Worm (Caenorhabditis elegans) whole organism, L4 larva: ENCODE data around the gene T20F7.3.

Experiments
- D1046.2 ChIP-seq: fragments of 200-800 bp; sonication (Bioruptor generic); IDR thresholded peaks from 2 replicates; pipeline ENCODE4 v1.3.6; 2022; ENCODE audit warnings: missing genetic modification characterization, missing compliant biosample characterization
- F37D6.2 ChIP-seq: sonication (generic microtip); optimal IDR thresholded peaks from 2 replicates; lab custom pipeline; 2016; ENCODE audit warnings: mild to moderate bottlenecking, missing genetic modification characterization, missing compliant biosample characterization
- F44E2.7 ChIP-seq: fragments of 200-800 bp; sonication (Bioruptor generic); IDR thresholded peaks from 2 replicates; pipeline ENCODE4 v2.1.2; 2022; ENCODE audit warnings: missing genetic modification characterization, missing compliant biosample characterization
- F49E8.2 ChIP-seq: sonication (generic microtip); optimal IDR thresholded peaks from 2 replicates; lab custom pipeline; 2016; ENCODE audit warnings: missing compliant biosample characterization, mild to moderate bottlenecking, missing genetic modification characterization, borderline replicate concordance
- R02D3.7 ChIP-seq: fragments of 150-350 bp; sonication (generic microtip); optimal IDR thresholded peaks from 3 replicates; lab custom pipeline; 2014; ENCODE audit warnings: missing biosample characterization, missing genetic modification characterization
- aha-1 ChIP-seq: fragments of 150-350 bp; peaks from one replicate; lab custom pipeline; 2014; ENCODE audit warnings: missing biosample characterization, missing genetic modification characterization
- aly-2 ChIP-seq: sonication (generic microtip); optimal IDR thresholded peaks from 2 replicates; lab custom pipeline; 2018; ENCODE audit warnings: missing biosample characterization, missing genetic modification characterization
- ama-1 ChIP-seq: fragments of 150-350 bp; optimal IDR thresholded peaks from 2 replicates; lab custom pipeline; 2014; ENCODE audit warnings: inconsistent platforms, mixed read lengths
- ceh-20 ChIP-seq: fragments of 200-800 bp; sonication (Bioruptor generic); IDR thresholded peaks from 2 replicates; pipeline ENCODE4 v1.3.6; 2022; ENCODE audit warnings: missing genetic modification reagents, missing genetic modification characterization, missing compliant biosample characterization
- ceh-28 ChIP-seq: fragments of 150-350 bp; optimal IDR thresholded peaks from 2 replicates; lab custom pipeline; 2014; ENCODE audit warnings: missing biosample characterization, missing genetic modification reagents, missing genetic modification characterization
- ceh-44 ChIP-seq: fragments of 200-800 bp; sonication (Bioruptor generic); IDR thresholded peaks from 2 replicates; pipeline ENCODE4 v1.3.6; 2022; ENCODE audit warnings: missing genetic modification reagents, missing genetic modification characterization, missing compliant biosample characterization
- ceh-62 ChIP-seq: sonication (generic microtip); optimal IDR thresholded peaks from 2 replicates; lab custom pipeline; 2017; ENCODE audit warnings: missing biosample characterization, missing genetic modification characterization
- daf-16 ChIP-seq, 3 experiments: sonication (generic microtip); optimal IDR thresholded peaks; 2 replicates each; lab custom pipeline; 2016 to 2017; ENCODE audit warnings: missing genetic modification characterization in 3 of 3, missing genetic modification reagents in 3 of 3, mild to moderate bottlenecking in 2 of 3, missing compliant biosample characterization in 2 of 3, missing biosample characterization in 1 of 3, moderate library complexity in 1 of 3
- daf-19 ChIP-seq: fragments of 200-800 bp; sonication (Bioruptor generic); conservative IDR thresholded peaks from 2 replicates; pipeline ENCODE4 v1.3.6; 2022; ENCODE audit warnings: missing genetic modification characterization, missing compliant biosample characterization
- dmd-6 ChIP-seq: fragments of 200-800 bp; sonication (Bioruptor generic); IDR thresholded peaks from 2 replicates; pipeline ENCODE4 v1.3.6; 2022; ENCODE audit warnings: missing genetic modification reagents, missing genetic modification characterization, missing compliant biosample characterization
- dve-1 ChIP-seq: sonication (generic microtip); optimal IDR thresholded peaks from 2 replicates; lab custom pipeline; 2017; ENCODE audit warnings: antibody characterized with exemption, mild to moderate bottlenecking, missing genetic modification characterization, missing compliant biosample characterization; ENCODE audit not compliant: insufficient read depth
- egl-27 ChIP-seq: sonication (generic microtip); optimal IDR thresholded peaks from 3 replicates; lab custom pipeline; 2017; ENCODE audit warnings: missing biosample characterization, missing genetic modification reagents, missing genetic modification characterization
- egl-43 ChIP-seq: fragments of 200-800 bp; sonication (Bioruptor generic); IDR thresholded peaks from 2 replicates; pipeline ENCODE4 v1.3.6; 2022; ENCODE audit warnings: missing genetic modification reagents, missing genetic modification characterization, missing compliant biosample characterization
- fkh-10 ChIP-seq: fragments of 150-350 bp; optimal IDR thresholded peaks from 2 replicates; lab custom pipeline; 2014; ENCODE audit warnings: missing biosample characterization, missing genetic modification reagents, missing genetic modification characterization
- gei-8 ChIP-seq: fragments of 200-800 bp; sonication (Bioruptor generic); optimal IDR thresholded peaks from 2 replicates; lab custom pipeline; 2018; ENCODE audit warnings: mild to moderate bottlenecking, missing genetic modification characterization, missing compliant biosample characterization
- hlh-30 ChIP-seq: sonication (generic microtip); optimal IDR thresholded peaks from 2 replicates; lab custom pipeline; 2017; ENCODE audit warnings: antibody characterized with exemption, mild to moderate bottlenecking, missing genetic modification characterization, missing compliant biosample characterization; ENCODE audit not compliant: insufficient read depth
- hmg-1.1 ChIP-seq: fragments of 200-800 bp; sonication (Bioruptor generic); IDR thresholded peaks from 2 replicates; pipeline ENCODE4 v1.3.6; 2022; ENCODE audit warnings: missing genetic modification reagents, missing genetic modification characterization, missing compliant biosample characterization
- lin-13 ChIP-seq: fragments of 150-350 bp; optimal IDR thresholded peaks from 2 replicates; lab custom pipeline; 2014; ENCODE audit warnings: missing biosample characterization, missing genetic modification reagents, missing genetic modification characterization
- lin-15B ChIP-seq: fragments of 150-350 bp; sonication (generic microtip); optimal IDR thresholded peaks from 3 replicates; lab custom pipeline; 2014; ENCODE audit warnings: missing biosample characterization, missing genetic modification characterization
- lin-38 ChIP-seq: fragments of 200-800 bp; sonication (Bioruptor generic); IDR thresholded peaks from 2 replicates; pipeline ENCODE4 v1.3.6; 2022; ENCODE audit warnings: missing genetic modification reagents, missing genetic modification characterization, missing compliant biosample characterization
- lsy-2 ChIP-seq, 2 experiments: fragments of 150-350 bp in 1 of 2; sonication (generic microtip) in 1 of 2; optimal IDR thresholded peaks; 2 replicates each; lab custom pipeline; 2014 to 2017; ENCODE audit warnings: missing biosample characterization in 2 of 2, missing genetic modification characterization in 2 of 2
- madf-9 ChIP-seq: fragments of 200-800 bp; sonication (Bioruptor generic); conservative IDR thresholded peaks from 2 replicates; pipeline ENCODE4 v1.3.6; 2022; ENCODE audit warnings: missing genetic modification reagents, missing genetic modification characterization, missing compliant biosample characterization
- mdl-1 ChIP-seq, 2 experiments: fragments of 150-350 bp in 1 of 2; sonication (generic microtip) in 1 of 2; optimal IDR thresholded peaks; 2 replicates each; lab custom pipeline; 2014 to 2017; ENCODE audit warnings: missing biosample characterization in 2 of 2, missing genetic modification characterization in 2 of 2
- mdt-29 ChIP-seq: fragments of 200-800 bp; sonication (Bioruptor generic); IDR thresholded peaks from 2 replicates; pipeline ENCODE4 v1.3.6; 2022; ENCODE audit warnings: missing genetic modification reagents, missing genetic modification characterization, missing compliant biosample characterization
- nhr-10 ChIP-seq: fragments of 150-350 bp; optimal IDR thresholded peaks from 2 replicates; lab custom pipeline; 2014; ENCODE audit warnings: missing biosample characterization, missing genetic modification characterization
- nhr-102 ChIP-seq: sonication (generic microtip); optimal IDR thresholded peaks from 2 replicates; lab custom pipeline; 2016; ENCODE audit warnings: mild to moderate bottlenecking, missing genetic modification characterization, moderate library complexity, missing compliant biosample characterization
- nhr-111 ChIP-seq: fragments of 200-800 bp; sonication (Bioruptor generic); optimal IDR thresholded peaks from 2 replicates; lab custom pipeline; 2018; ENCODE audit warnings: mild to moderate bottlenecking, missing genetic modification characterization, missing compliant biosample characterization
- nhr-237 ChIP-seq: sonication (generic microtip); optimal IDR thresholded peaks from 2 replicates; lab custom pipeline; 2017; ENCODE audit warnings: missing biosample characterization, missing genetic modification characterization
- nhr-41 ChIP-seq: fragments of 200-800 bp; sonication (Bioruptor generic); IDR thresholded peaks from 2 replicates; pipeline ENCODE4 v1.3.6; 2022; ENCODE audit warnings: missing genetic modification reagents, missing genetic modification characterization, missing compliant biosample characterization
- php-3 ChIP-seq: fragments of 200-800 bp; sonication (Bioruptor generic); IDR thresholded peaks from 2 replicates; pipeline ENCODE4 v1.3.6; 2022; ENCODE audit warnings: missing genetic modification reagents, missing genetic modification characterization, missing compliant biosample characterization
- pqm-1 ChIP-seq: sonication (generic microtip); optimal IDR thresholded peaks from 2 replicates; lab custom pipeline; 2017; ENCODE audit warnings: missing biosample characterization, missing genetic modification characterization
- sdz-12 ChIP-seq: fragments of 200-800 bp; sonication (Bioruptor generic); optimal IDR thresholded peaks from 2 replicates; lab custom pipeline; 2018; ENCODE audit warnings: mild to moderate bottlenecking, missing genetic modification characterization, missing compliant biosample characterization
- skn-1 ChIP-seq: fragments of 150-350 bp; optimal IDR thresholded peaks from 2 replicates; lab custom pipeline; 2014; ENCODE audit warnings: missing biosample characterization, missing genetic modification characterization
- snpc-1.2 ChIP-seq: fragments of 200-800 bp; sonication (Bioruptor generic); IDR thresholded peaks from 2 replicates; pipeline ENCODE4 v1.3.6; 2022; ENCODE audit warnings: missing genetic modification reagents, missing genetic modification characterization, missing compliant biosample characterization
- spr-3 ChIP-seq: fragments of 200-800 bp; sonication (Bioruptor generic); optimal IDR thresholded peaks from 2 replicates; lab custom pipeline; 2018; ENCODE audit warnings: mild to moderate bottlenecking, missing genetic modification characterization, missing compliant biosample characterization
- tra-1 ChIP-seq: fragments of 200-800 bp; sonication (Bioruptor generic); IDR thresholded peaks from 2 replicates; pipeline ENCODE4 v1.3.6; 2022; ENCODE audit warnings: missing genetic modification reagents, missing genetic modification characterization, missing compliant biosample characterization
- unc-130 ChIP-seq: sonication (generic microtip); optimal IDR thresholded peaks from 2 replicates; lab custom pipeline; 2016; ENCODE audit warnings: missing genetic modification reagents, missing genetic modification characterization, missing compliant biosample characterization
- unc-39 ChIP-seq: sonication (generic microtip); optimal IDR thresholded peaks from 2 replicates; lab custom pipeline; 2017; ENCODE audit warnings: missing biosample characterization, missing genetic modification characterization
- zfp-3 ChIP-seq: fragments of 200-800 bp; sonication (Bioruptor generic); conservative IDR thresholded peaks from 2 replicates; pipeline ENCODE4 v1.3.6; 2022; ENCODE audit warnings: missing genetic modification reagents, missing genetic modification characterization, missing compliant biosample characterization
- zip-11 ChIP-seq: fragments of 200-800 bp; sonication (Bioruptor generic); IDR thresholded peaks from 2 replicates; pipeline ENCODE4 v1.3.6; 2022; ENCODE audit warnings: missing genetic modification characterization, missing compliant biosample characterization
- ztf-11 ChIP-seq: fragments of 150-350 bp; optimal IDR thresholded peaks from 2 replicates; lab custom pipeline; 2014; ENCODE audit warnings: missing biosample characterization, missing genetic modification characterization

Gene T20F7.3

DNA sequence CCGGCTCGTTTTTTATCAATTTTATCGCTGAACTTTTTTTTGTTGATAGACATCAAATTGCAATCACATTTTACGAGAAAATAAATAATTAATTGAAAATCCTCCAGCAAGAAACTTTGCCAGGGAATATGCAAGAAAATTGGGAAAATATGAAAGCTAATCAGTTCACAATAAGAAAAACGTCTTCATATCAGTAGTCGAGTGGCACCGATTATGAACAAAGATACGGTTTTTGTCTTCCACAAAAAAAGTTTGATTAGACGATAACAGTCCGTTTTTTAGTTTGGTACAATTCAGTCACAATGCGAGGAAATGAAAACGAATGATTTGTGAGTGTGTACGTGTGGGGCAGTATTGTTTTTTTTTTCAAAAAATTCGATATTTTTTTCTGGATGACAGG, 4.8 kb downstream of the T20F7.3 start (continued):
- TF ChIP-seq zip-11 (GFP tag; lab: Robert Waterston, UW) (no peak), daf-19 (GFP tag; lab: Robert Waterston, UW) (no peak), dve-1 (no peak), mdt-29 (GFP tag; lab: Robert Waterston, UW) (no peak), F37D6.2 (tag; lab: Kevin White, UChicago) (no peak), skn-1 (no peak), nhr-102 (no peak), sdz-12 (GFP tag; lab: Kevin White, UChicago) (no peak), lin-38 (GFP tag; lab: Robert Waterston, UW) (no peak), spr-3 (GFP tag; lab: Kevin White, UChicago) (no peak), nhr-41 (no peak), gei-8 (GFP tag; lab: Kevin White, UChicago) (no peak)

DNA sequence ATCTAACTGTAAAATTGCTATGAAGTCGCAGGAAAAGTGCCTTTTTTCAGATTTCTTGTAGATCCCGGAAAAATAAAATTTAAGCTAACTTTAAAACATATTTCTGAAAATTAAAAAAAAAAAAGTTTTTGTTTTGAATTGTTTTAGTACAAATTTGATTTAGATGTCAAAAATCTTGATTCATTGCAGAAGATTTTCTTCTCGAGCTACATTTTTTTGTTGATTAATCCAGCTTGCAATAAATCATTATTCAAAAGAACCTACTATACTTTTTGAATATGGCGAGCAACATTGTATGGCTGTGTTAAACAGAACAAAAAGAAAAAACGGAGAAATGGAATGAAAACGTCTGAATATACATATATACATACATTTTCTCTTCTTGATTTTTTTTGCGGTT, 5.5 kb downstream of the T20F7.3 start:
- TF ChIP-seq ceh-28 (tag; lab: Kevin White, UChicago) (no peak), aha-1 (tag; lab: Kevin White, UChicago) (peak; percentile 94)

DNA sequence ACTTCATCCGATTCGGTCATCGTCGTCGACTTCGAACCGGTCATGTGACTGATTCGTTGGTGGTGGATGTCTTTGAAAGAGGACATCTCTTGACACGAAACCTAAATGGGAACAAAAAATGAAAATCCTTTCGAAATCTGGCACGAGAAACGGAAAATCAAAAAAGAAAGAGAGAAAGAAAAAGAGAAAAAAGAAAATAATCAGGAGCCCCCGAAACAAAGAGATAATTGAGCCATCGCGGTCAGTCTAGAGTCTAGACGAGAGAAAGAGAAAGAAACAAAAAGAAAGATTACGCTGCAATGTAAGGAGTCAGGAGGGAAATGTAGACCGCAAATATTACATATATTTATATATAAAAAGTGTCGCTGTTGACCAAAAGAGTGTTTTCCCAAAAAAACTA, 8.7 kb downstream of the T20F7.3 start, which contains the start of gene aakg-2:
Gene aakg-2, minus strand, starts transcription at position 101 of the 400 bp plus-strand sequence.
- TF ChIP-seq nhr-237, result no peak
- TF ChIP-seq ceh-20 (GFP tag; lab: Robert Waterston, UW), result no peak
- TF ChIP-seq lin-13, result no peak
- no peak for TF ChIP-seq nhr-10
- peak; percentile 16 for TF ChIP-seq hlh-30
- TF ChIP-seq zfp-3 (GFP tag; lab: Robert Waterston, UW), result no peak
- TF ChIP-seq ceh-44, result no peak
- TF ChIP-seq daf-16 (GFP tag; optimal IDR thresholded peaks at IDR 0.05; lab: Kevin White, UChicago), result no peak
- peak; percentile 19 for TF ChIP-seq daf-16 (tag; optimal IDR thresholded peaks at IDR 0.05; lab: Kevin White, UChicago)
- TF ChIP-seq tra-1 (GFP tag; lab: Robert Waterston, UW), result no peak
- TF ChIP-seq ceh-62 (tag; lab: Kevin White, UChicago), result no peak
- TF ChIP-seq unc-130, result no peak
- TF ChIP-seq aha-1 (tag; lab: Kevin White, UChicago), result peak; percentile 52
- no peak for TF ChIP-seq snpc-1.2 (GFP tag; lab: Robert Waterston, UW)
- no peak for TF ChIP-seq dmd-6 (GFP tag; lab: Robert Waterston, UW)
- TF ChIP-seq php-3 (GFP tag; lab: Robert Waterston, UW), result no peak
- no peak for TF ChIP-seq aly-2 (tag; lab: Kevin White, UChicago)
- TF ChIP-seq lin-38 (GFP tag; lab: Robert Waterston, UW), result no peak

DNA sequence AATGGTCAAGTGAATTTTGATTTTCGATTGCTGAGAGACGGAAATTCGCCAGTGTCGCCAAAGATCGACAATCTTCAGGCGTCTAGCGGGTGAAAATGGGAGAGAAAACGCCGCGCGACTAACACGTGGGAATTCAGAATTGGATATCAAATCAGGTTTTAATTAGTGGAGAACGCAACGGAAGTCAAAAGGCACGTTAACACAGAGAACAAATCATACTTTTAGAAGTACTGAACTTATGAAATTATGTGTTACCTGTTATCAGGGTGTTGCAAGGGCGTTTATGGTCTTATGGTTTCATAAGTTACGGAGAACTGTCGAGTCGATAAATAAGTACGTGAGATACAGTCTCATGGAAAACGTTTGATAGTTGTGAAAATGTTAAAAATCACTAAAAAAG, 11.2 kb downstream of the T20F7.3 start:
- TF ChIP-seq F49E8.2 (tag; lab: Kevin White, UChicago) (no peak), D1046.2 (GFP tag; lab: Robert Waterston, UW) (no peak), unc-39 (no peak), unc-130 (no peak), hmg-1.1 (GFP tag; lab: Robert Waterston, UW) (no peak), R02D3.7 (tag; lab: Kevin White, UChicago) (no peak), madf-9 (GFP tag; lab: Robert Waterston, UW) (no peak), lin-15B (tag; lab: Kevin White, UChicago) (no peak), ztf-11 (tag; lab: Kevin White, UChicago) (no peak), mdt-29 (GFP tag; lab: Robert Waterston, UW) (no peak), egl-43 (GFP tag; lab: Robert Waterston, UW) (no peak), hlh-30 (peak; percentile 73), daf-16 (GFP tag; optimal IDR thresholded peaks at IDR 0.05; lab: Kevin White, UChicago) (no peak), daf-16 (tag; optimal IDR thresholded peaks at IDR 0.05; lab: Kevin White, UChicago) (peak; percentile 82), gei-8 (GFP tag; lab: Kevin White, UChicago) (no peak), sdz-12 (GFP tag; lab: Kevin White, UChicago) (no peak), mdl-1 (tag; optimal IDR thresholded peaks at IDR 0.05; lab: Kevin White, UChicago) (peak in 1 of 2 experiments; percentile 63), ama-1 (lab: Kevin White, UChicago) (no peak), nhr-111 (no peak), egl-27 (tag; lab: Kevin White, UChicago) (no peak), zfp-3 (GFP tag; lab: Robert Waterston, UW) (no peak), fkh-10 (no peak), zip-11 (GFP tag; lab: Robert Waterston, UW) (no peak), pqm-1 (tag; lab: Kevin White, UChicago) (peak; percentile 59), F44E2.7 (no peak), lsy-2 (tag; optimal IDR thresholded peaks at IDR 0.05; lab: Kevin White, UChicago) (no peak)
